Worm (Caenorhabditis elegans): Measurements from ENCODE around the gene T25B6.6.
A peak's percentile ranks its signal among the peaks of the same experiment; 100 is the strongest.

The T25B6.6 gene

DNA sequence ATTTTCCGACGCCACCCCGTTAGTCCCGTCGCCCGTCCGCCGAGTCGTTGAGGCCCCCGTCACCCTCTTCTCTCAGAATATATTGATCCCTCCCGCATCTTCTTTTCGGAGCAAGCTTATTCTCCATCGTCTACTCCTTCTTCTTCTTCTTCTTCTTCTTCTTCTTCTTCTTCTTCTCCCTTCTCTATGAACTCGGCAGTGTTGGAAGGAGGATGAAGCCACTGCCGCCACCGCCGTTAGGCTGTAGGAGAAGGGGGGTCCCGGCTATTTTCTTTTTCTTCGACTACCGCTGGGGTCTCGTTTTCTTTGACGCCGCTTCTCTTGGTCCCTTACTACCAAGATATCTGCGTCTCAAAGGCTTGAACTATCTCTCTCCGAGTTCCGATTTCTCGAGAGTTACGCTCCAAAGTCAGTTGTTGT lies 27.1 kb downstream of the T25B6.6 start:
- TF ChIP-seq elt-2 (tag; optimal IDR thresholded peaks at IDR 0.05) (no peak), unc-3 (GFP tag; conservative IDR thresholded peaks at IDR 0.05) (no peak; the same call in 1 of the 2 replicates), unc-3 (tag; optimal IDR thresholded peaks at IDR 0.05) (peak; percentile 25), pqm-1 (tag; optimal IDR thresholded peaks at IDR 0.05) (no peak), dve-1 (tag; optimal IDR thresholded peaks at IDR 0.05) (no peak), pha-4 (tag; optimal IDR thresholded peaks at IDR 0.05) (no peak), ref-2 (tag; optimal IDR thresholded peaks at IDR 0.05) (peak; percentile 4), ceh-30 (tag; optimal IDR thresholded peaks at IDR 0.05) (no peak), sox-4 (tag; optimal IDR thresholded peaks at IDR 0.05) (peak; percentile 40), ceh-45 (GFP tag; IDR thresholded peaks at IDR 0.05) (0 out of 2 replicates have a peak, but pooled peaks have one; percentile 38), hlh-30 (tag; optimal IDR thresholded peaks at IDR 0.05; ENCODE audit: insufficient read depth) (no peak), npax-4 (tag; optimal IDR thresholded peaks at IDR 0.05) (no peak), unc-42 (tag; optimal IDR thresholded peaks at IDR 0.05) (peak; percentile 56), gmeb-2 (tag; optimal IDR thresholded peaks at IDR 0.05) (no peak), ceh-18 (tag; optimal IDR thresholded peaks at IDR 0.05) (peak; percentile 88), ceh-19 (GFP tag; optimal IDR thresholded peaks at IDR 0.05) (peak; percentile 60), sdc-2 (tag; optimal IDR thresholded peaks at IDR 0.05) (peak; percentile 37), pag-3 (tag; optimal IDR thresholded peaks at IDR 0.05; ENCODE audit: borderline replicate concordance) (no peak), dmd-4 (tag; optimal IDR thresholded peaks at IDR 0.05; ENCODE audit: borderline replicate concordance) (no peak), ztf-16 (tag; optimal IDR thresholded peaks at IDR 0.05) (no peak), mec-3 (tag; optimal IDR thresholded peaks at IDR 0.05; ENCODE audit: borderline replicate concordance) (no peak), ceh-14 (tag; optimal IDR thresholded peaks at IDR 0.05) (peak; percentile 31), nfya-1 (tag; optimal IDR thresholded peaks at IDR 0.05) (peak; percentile 28), ceh-2 (tag; optimal IDR thresholded peaks at IDR 0.05) (no peak), ahr-1 (tag; optimal IDR thresholded peaks at IDR 0.05) (no peak), madf-2 (tag; optimal IDR thresholded peaks at IDR 0.05) (peak; percentile 3), hlh-15 (tag; optimal IDR thresholded peaks at IDR 0.05) (no peak), syd-9 (tag; optimal IDR thresholded peaks at IDR 0.05) (peak; percentile 45), rnt-1 (tag; optimal IDR thresholded peaks at IDR 0.05) (peak; percentile 28), fkh-10 (GFP tag; optimal IDR thresholded peaks at IDR 0.05) (no peak), pat-9 (tag; optimal IDR thresholded peaks at IDR 0.05) (no peak), sox-2 (GFP tag; IDR thresholded peaks at IDR 0.05) (no peak), zip-5 (tag; optimal IDR thresholded peaks at IDR 0.05) (no peak), ceh-48 (tag; optimal IDR thresholded peaks at IDR 0.05) (peak; percentile 78), unc-86 (tag; optimal IDR thresholded peaks at IDR 0.05) (no peak), elt-4 (tag; optimal IDR thresholded peaks at IDR 0.05) (no peak), hlh-13 (GFP tag; optimal IDR thresholded peaks at IDR 0.05) (no peak), odd-2 (tag; optimal IDR thresholded peaks at IDR 0.05) (no peak), fax-1 (tag; optimal IDR thresholded peaks at IDR 0.05) (no peak), F13H6.1 (tag; optimal IDR thresholded peaks at IDR 0.05) (no peak), C08G9.2 (tag; optimal IDR thresholded peaks at IDR 0.05) (no peak), pha-2 (tag; optimal IDR thresholded peaks at IDR 0.05) (no peak), nhr-232 (tag; optimal IDR thresholded peaks at IDR 0.05) (no peak), ceh-34 (tag; optimal IDR thresholded peaks at IDR 0.05) (peak; percentile 30), lin-11 (tag; optimal IDR thresholded peaks at IDR 0.05) (no peak), fkh-6 (tag; optimal IDR thresholded peaks at IDR 0.05) (no peak), ceh-31 (tag; optimal IDR thresholded peaks at IDR 0.05) (peak; percentile 79), lim-6 (tag; optimal IDR thresholded peaks at IDR 0.05) (no peak), hlh-8 (tag; optimal IDR thresholded peaks at IDR 0.05) (no peak), unc-55 (GFP tag; optimal IDR thresholded peaks at IDR 0.05) (peak; percentile 11), nhr-11 (tag; optimal IDR thresholded peaks at IDR 0.05) (no peak), ets-4 (tag; optimal IDR thresholded peaks at IDR 0.05) (no peak), C38D4.7 (GFP tag; optimal IDR thresholded peaks at IDR 0.05) (no peak), che-1 (tag; optimal IDR thresholded peaks at IDR 0.05) (peak; percentile 13)

All from whole organism, late embryonic.